Fruit fly (Drosophila melanogaster) whole organism, adult: Measurements from ENCODE around the gene Max.

Experiments
- CG11617 ChIP-seq: fragments of 200-800 bp; sonication (Bioruptor generic); optimal IDR thresholded peaks from 2 replicates; lab custom pipeline; 2017; ENCODE audit warnings: mild to moderate bottlenecking, missing biosample characterization, missing genetic modification reagents, missing genetic modification characterization
- CG14711 ChIP-seq: fragments of 200-800 bp; sonication (Bioruptor generic); optimal IDR thresholded peaks from 2 replicates; lab custom pipeline; 2018; ENCODE audit warnings: missing biosample characterization, mild to moderate bottlenecking, missing genetic modification characterization, moderate library complexity
- CG1620 ChIP-seq: fragments of 200-800 bp; sonication (Bioruptor generic); optimal IDR thresholded peaks from 2 replicates; lab custom pipeline; 2016; ENCODE audit warnings: missing biosample characterization, missing genetic modification characterization
- CG33017 ChIP-seq: fragments of 200-800 bp; sonication (Bioruptor generic); optimal IDR thresholded peaks from 2 replicates; lab custom pipeline; 2018; ENCODE audit warnings: missing biosample characterization, mild to moderate bottlenecking, missing genetic modification characterization, moderate library complexity
- Clk ChIP-seq: fragments of 200-800 bp; sonication (Bioruptor generic); optimal IDR thresholded peaks from 2 replicates; lab custom pipeline; 2017; ENCODE audit warnings: missing biosample characterization, missing genetic modification characterization
- cnc ChIP-seq, 2 experiments: fragments of >200 bp; optimal IDR thresholded peaks; 2 replicates each; lab custom pipeline; 2017
- kay ChIP-seq: fragments of 200-800 bp; sonication (Bioruptor generic); peaks from one replicate; lab custom pipeline; 2016; ENCODE audit warnings: missing biosample characterization, missing genetic modification characterization, borderline replicate concordance
- pad ChIP-seq: fragments of 200-800 bp; sonication (Bioruptor generic); optimal IDR thresholded peaks from 3 replicates; lab custom pipeline; 2017; ENCODE audit warnings: missing biosample characterization, missing genetic modification characterization, mild to moderate bottlenecking, moderate library complexity, missing genetic modification reagents
- tj ChIP-seq: fragments of 200-800 bp; sonication (Bioruptor generic); optimal IDR thresholded peaks from 3 replicates; lab custom pipeline; 2017; ENCODE audit warnings: missing biosample characterization, mild to moderate bottlenecking, missing genetic modification characterization, moderate library complexity
- toe ChIP-seq: fragments of 200-800 bp; sonication (Bioruptor generic); optimal IDR thresholded peaks from 2 replicates; lab custom pipeline; 2016; ENCODE audit warnings: missing biosample characterization, missing genetic modification characterization

dm6 chr3L:19236554-19236953 is 27.4 kb downstream of the Max start:
- no peak for TF ChIP-seq CG1620
- TF ChIP-seq toe (GFP tag; lab: Kevin White, UChicago) = no peak
- no peak for TF ChIP-seq CG33017 (tag; lab: Kevin White, UChicago)
- TF ChIP-seq CG11617 = no peak
- TF ChIP-seq tj = no peak
- no peak for TF ChIP-seq Clk (GFP tag; lab: Kevin White, UChicago)
- no peak for TF ChIP-seq CG14711
- TF ChIP-seq kay (GFP tag; lab: Kevin White, UChicago) = no peak
- no peak for TF ChIP-seq cnc (optimal IDR thresholded peaks at IDR 0.05; lab: Kevin White, UChicago)
- TF ChIP-seq pad (GFP tag; lab: Kevin White, UChicago) = no peak
